Worm (Caenorhabditis elegans): ENCODE data around the gene srh-69.

DNA sequence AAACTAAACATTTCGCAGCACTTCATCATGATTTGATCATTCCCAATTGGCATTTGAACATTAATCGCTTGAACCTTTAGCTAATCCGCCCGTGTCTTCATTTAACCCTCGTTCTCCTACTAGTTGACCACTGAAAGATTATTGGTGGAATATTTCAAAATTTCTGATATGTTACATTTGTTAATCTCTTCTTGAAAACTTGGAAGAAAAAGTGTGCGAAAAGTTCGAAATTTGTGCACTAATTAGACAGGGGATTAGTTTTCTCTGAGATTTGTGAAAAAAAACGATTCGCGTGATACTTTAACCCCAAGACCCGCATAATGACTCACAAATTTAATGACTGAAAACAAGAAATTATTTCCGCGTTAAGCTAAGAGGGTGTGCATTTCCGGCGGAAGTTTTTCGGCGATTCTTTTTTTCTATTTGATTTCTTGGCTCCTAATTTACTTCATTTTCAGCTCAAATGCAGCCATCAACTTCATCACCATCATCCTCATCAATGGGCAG is 20.8 kb upstream of the srh-69 start, which contains the start of gene nimk-1:
- no peak for TF ChIP-seq nhr-11 (tag; optimal IDR thresholded peaks at IDR 0.05)
- no peak for TF ChIP-seq nhr-237 (tag; optimal IDR thresholded peaks at IDR 0.05)

All from whole organism, L4 larva.